Worm (Caenorhabditis elegans) whole organism, young adult: ENCODE measurements around the gene ari-2.
A peak's percentile ranks its signal among the peaks of the same experiment; 100 is the strongest.

Source experiments
- B0035.1 ChIP-seq: sonication (generic microtip); optimal IDR thresholded peaks from 2 replicates; lab custom pipeline; 2016; ENCODE audit warnings: missing genetic modification characterization, mild to moderate bottlenecking, missing compliant biosample characterization, missing genotype, missing genetic modification reagents
- B0336.3 ChIP-seq: fragments of 200-800 bp; sonication (Bioruptor generic); IDR thresholded peaks from 2 replicates; pipeline ENCODE4 v1.3.6; 2022; ENCODE audit warnings: missing genetic modification characterization, missing compliant biosample characterization
- F22D6.2 ChIP-seq: sonication (generic microtip); optimal IDR thresholded peaks from 2 replicates; lab custom pipeline; 2016; ENCODE audit warnings: mild to moderate bottlenecking, missing genetic modification characterization, missing compliant biosample characterization
- F55B11.4 ChIP-seq: sonication (generic microtip); optimal IDR thresholded peaks from 2 replicates; lab custom pipeline; 2016; ENCODE audit warnings: missing compliant biosample characterization, missing genetic modification characterization, borderline replicate concordance; ENCODE audit not compliant: insufficient read depth
- K12H6.12 ChIP-seq: fragments of 200-800 bp; sonication (Bioruptor generic); optimal IDR thresholded peaks from 2 replicates; lab custom pipeline; 2018; ENCODE audit warnings: mild to moderate bottlenecking, missing genetic modification characterization, missing compliant biosample characterization
- T26A5.8 ChIP-seq: sonication (generic microtip); optimal IDR thresholded peaks from 2 replicates; lab custom pipeline; 2016; ENCODE audit warnings: missing genetic modification characterization, missing compliant biosample characterization
- Y53F4B.3 ChIP-seq: fragments of 200-800 bp; sonication (Bioruptor generic); IDR thresholded peaks from 2 replicates; pipeline ENCODE4 v1.3.6; 2022; ENCODE audit warnings: missing genetic modification reagents, missing genetic modification characterization, missing compliant biosample characterization
- Y79H2A.3 ChIP-seq: fragments of 200-800 bp; sonication (Bioruptor generic); conservative IDR thresholded peaks from 2 replicates; pipeline ENCODE4 v1.3.6; 2022; ENCODE audit warnings: missing genetic modification reagents, missing genetic modification characterization, missing compliant biosample characterization
- Y95B8A.8 ChIP-seq: fragments of 200-800 bp; sonication (Bioruptor generic); IDR thresholded peaks from 2 replicates; pipeline ENCODE4 v1.3.6; 2022; ENCODE audit warnings: missing genetic modification reagents, missing genetic modification characterization, missing compliant biosample characterization
- aptf-3 ChIP-seq: fragments of 200-800 bp; sonication (Bioruptor generic); IDR thresholded peaks from 2 replicates; pipeline ENCODE4 v1.3.6; 2022; ENCODE audit warnings: missing genetic modification characterization, missing compliant biosample characterization
- attf-3 ChIP-seq: fragments of 200-800 bp; sonication (Bioruptor generic); conservative IDR thresholded peaks from 2 replicates; pipeline ENCODE4 v1.3.6; 2022; ENCODE audit warnings: missing genetic modification reagents, missing genetic modification characterization, missing compliant biosample characterization
- attf-5 ChIP-seq: fragments of 200-800 bp; sonication (Bioruptor generic); optimal IDR thresholded peaks from 2 replicates; lab custom pipeline; 2018; ENCODE audit warnings: mild to moderate bottlenecking, missing genetic modification characterization, missing compliant biosample characterization
- bed-1 ChIP-seq: fragments of 200-800 bp; sonication (Bioruptor generic); IDR thresholded peaks from 2 replicates; pipeline ENCODE4 v1.3.6; 2022; ENCODE audit warnings: missing genetic modification reagents, missing genetic modification characterization, missing compliant biosample characterization
- ccch-3 ChIP-seq: fragments of 200-800 bp; sonication (Bioruptor generic); optimal IDR thresholded peaks from 2 replicates; lab custom pipeline; 2018; ENCODE audit warnings: mild to moderate bottlenecking, missing genetic modification characterization, missing compliant biosample characterization
- cebp-1 ChIP-seq, 2 experiments: fragments of 200-800 bp in 1 of 2; sonication (Bioruptor generic) in 1 of 2; sonication (generic microtip) in 1 of 2; IDR thresholded peaks in 1 of 2; optimal IDR thresholded peaks in 1 of 2; 2 replicates each; pipeline versions ENCODE4 v1.3.6 to Lab custom; 2017 to 2022; ENCODE audit warnings: missing compliant biosample characterization in 2 of 2, missing genetic modification characterization in 2 of 2, mild to moderate bottlenecking in 1 of 2, missing genetic modification reagents in 1 of 2, moderate library complexity in 1 of 2
- ceh-27 ChIP-seq: fragments of 200-800 bp; sonication (Bioruptor generic); optimal IDR thresholded peaks from 2 replicates; lab custom pipeline; 2018; ENCODE audit warnings: mild to moderate bottlenecking, missing genetic modification characterization, moderate library complexity, missing compliant biosample characterization
- ceh-79 ChIP-seq: sonication (generic microtip); optimal IDR thresholded peaks from 2 replicates; lab custom pipeline; 2017; ENCODE audit warnings: mild to moderate bottlenecking, missing genetic modification characterization, missing compliant biosample characterization
- chd-7 ChIP-seq: sonication (generic microtip); optimal IDR thresholded peaks from 2 replicates; lab custom pipeline; 2016; ENCODE audit warnings: mild to moderate bottlenecking, missing genetic modification characterization, moderate library complexity, missing compliant biosample characterization
- die-1 ChIP-seq: sonication (generic microtip); optimal IDR thresholded peaks from 2 replicates; lab custom pipeline; 2016; ENCODE audit warnings: missing genotype, mild to moderate bottlenecking, missing genetic modification characterization, missing compliant biosample characterization
- dox-1 ChIP-seq: fragments of 200-800 bp; sonication (Bioruptor generic); IDR thresholded peaks from 2 replicates; pipeline ENCODE4 v1.3.6; 2022; ENCODE audit warnings: missing genetic modification reagents, missing genetic modification characterization, missing compliant biosample characterization
- egrh-3 ChIP-seq: fragments of 200-800 bp; sonication (Bioruptor generic); IDR thresholded peaks from 2 replicates; pipeline ENCODE4 v1.3.6; 2022; ENCODE audit warnings: missing genetic modification reagents, missing genetic modification characterization, missing compliant biosample characterization
- gei-17 ChIP-seq: fragments of 200-800 bp; sonication (Bioruptor generic); optimal IDR thresholded peaks from 2 replicates; lab custom pipeline; 2018; ENCODE audit warnings: mild to moderate bottlenecking, missing genetic modification characterization, missing compliant biosample characterization
- him-1 ChIP-seq: sonication (generic microtip); optimal IDR thresholded peaks from 2 replicates; lab custom pipeline; 2016; ENCODE audit warnings: missing genotype, missing genetic modification reagents, missing genetic modification characterization, missing compliant biosample characterization
- hlh-26 ChIP-seq: fragments of 200-800 bp; sonication (Bioruptor generic); conservative IDR thresholded peaks from 2 replicates; pipeline ENCODE4 v1.3.6; 2022; ENCODE audit warnings: missing genetic modification reagents, missing genetic modification characterization, missing compliant biosample characterization
- hrde-1 ChIP-seq: sonication (generic microtip); optimal IDR thresholded peaks from 2 replicates; lab custom pipeline; 2016; ENCODE audit warnings: missing genetic modification characterization, mild to moderate bottlenecking, missing compliant biosample characterization, moderate library complexity, missing genotype, missing genetic modification reagents, borderline replicate concordance
- let-607 ChIP-seq, 2 experiments: fragments of 200-800 bp in 1 of 2; sonication (Bioruptor generic) in 1 of 2; sonication (generic microtip) in 1 of 2; optimal IDR thresholded peaks; 2 replicates each; lab custom pipeline; 2016 to 2018; ENCODE audit warnings: mild to moderate bottlenecking in 2 of 2, missing compliant biosample characterization in 2 of 2, missing genetic modification characterization in 2 of 2, moderate library complexity in 2 of 2, missing genotype in 1 of 2
- lin-35 ChIP-seq, 3 experiments: fragments of 150-350 bp in 2 of 3; sonication (generic microtip) in 1 of 3; optimal IDR thresholded peaks; 2 replicates each; lab custom pipeline; 2014 to 2018; ENCODE audit warnings: missing biosample characterization in 3 of 3, missing genetic modification characterization in 3 of 3, missing genetic modification reagents in 3 of 3
- lin-40 ChIP-seq: sonication (generic microtip); optimal IDR thresholded peaks from 2 replicates; lab custom pipeline; 2016; ENCODE audit warnings: missing genetic modification characterization, mild to moderate bottlenecking, missing compliant biosample characterization, missing genotype, missing genetic modification reagents
- lsl-1 ChIP-seq: fragments of 200-800 bp; sonication (Bioruptor generic); optimal IDR thresholded peaks from 2 replicates; lab custom pipeline; 2018; ENCODE audit warnings: mild to moderate bottlenecking, missing genetic modification characterization, moderate library complexity, missing compliant biosample characterization
- lsy-27 ChIP-seq: sonication (generic microtip); optimal IDR thresholded peaks from 2 replicates; lab custom pipeline; 2017; ENCODE audit warnings: missing genetic modification characterization, mild to moderate bottlenecking, missing compliant biosample characterization, antibody characterized with exemption, missing genotype, borderline replicate concordance; ENCODE audit not compliant: insufficient read depth
- madf-3 ChIP-seq: fragments of 200-800 bp; sonication (Bioruptor generic); IDR thresholded peaks from 2 replicates; pipeline ENCODE4 v1.3.6; 2022; ENCODE audit warnings: missing genetic modification reagents, missing genetic modification characterization, missing compliant biosample characterization
- madf-8 ChIP-seq: fragments of 200-800 bp; sonication (Bioruptor generic); conservative IDR thresholded peaks from 2 replicates; pipeline ENCODE4 v1.3.6; 2022; ENCODE audit warnings: missing genetic modification reagents, missing genetic modification characterization, missing compliant biosample characterization
- mcd-1 ChIP-seq: fragments of 200-800 bp; sonication (Bioruptor generic); IDR thresholded peaks from 2 replicates; pipeline ENCODE4 v1.3.6; 2022; ENCODE audit warnings: missing genetic modification reagents, missing genetic modification characterization, missing compliant biosample characterization
- nfya-1 ChIP-seq: sonication (generic microtip); optimal IDR thresholded peaks from 2 replicates; lab custom pipeline; 2017; ENCODE audit warnings: antibody characterized with exemption, missing compliant biosample characterization, missing genetic modification characterization, borderline replicate concordance; ENCODE audit not compliant: insufficient read depth
- nhr-80 ChIP-seq: sonication (generic microtip); optimal IDR thresholded peaks from 2 replicates; lab custom pipeline; 2016; ENCODE audit warnings: missing genetic modification characterization, missing compliant biosample characterization
- snpc-3.4 ChIP-seq: sonication (generic microtip); optimal IDR thresholded peaks from 2 replicates; lab custom pipeline; 2017; ENCODE audit warnings: missing genetic modification characterization, mild to moderate bottlenecking, missing compliant biosample characterization, antibody characterized with exemption, moderate library complexity, missing genotype, missing genetic modification reagents
- snpc-4 ChIP-seq, 5 experiments: fragments of 150-350 bp in 1 of 5; sonication (generic microtip) in 4 of 5; optimal IDR thresholded peaks; 2 replicates each; lab custom pipeline; 2014 to 2018; ENCODE audit warnings: missing genetic modification characterization in 5 of 5, missing biosample characterization in 3 of 5, antibody characterized with exemption in 2 of 5, mild to moderate bottlenecking in 2 of 5, missing compliant biosample characterization in 2 of 5, missing genotype in 2 of 5, moderate library complexity in 2 of 5, missing genetic modification reagents in 1 of 5
- sptf-2 ChIP-seq: fragments of 200-800 bp; sonication (Bioruptor generic); optimal IDR thresholded peaks from 2 replicates; lab custom pipeline; 2018; ENCODE audit warnings: mild to moderate bottlenecking, missing genetic modification characterization, missing compliant biosample characterization
- tbx-9 ChIP-seq: sonication (generic microtip); optimal IDR thresholded peaks from 2 replicates; lab custom pipeline; 2016; ENCODE audit warnings: borderline replicate concordance, missing genetic modification characterization, inconsistent platforms, missing compliant biosample characterization
- ztf-18 ChIP-seq: sonication (generic microtip); optimal IDR thresholded peaks from 2 replicates; lab custom pipeline; 2016; ENCODE audit warnings: missing genotype, mild to moderate bottlenecking, missing genetic modification characterization, missing compliant biosample characterization
- ztf-22 ChIP-seq: fragments of 200-800 bp; sonication (Bioruptor generic); optimal IDR thresholded peaks from 2 replicates; lab custom pipeline; 2018; ENCODE audit warnings: mild to moderate bottlenecking, missing genetic modification characterization, moderate library complexity, missing compliant biosample characterization
- ztf-26 ChIP-seq: sonication (generic microtip); optimal IDR thresholded peaks from 2 replicates; lab custom pipeline; 2017; ENCODE audit warnings: missing genetic modification characterization, missing compliant biosample characterization

ari-2 gene

DNA sequence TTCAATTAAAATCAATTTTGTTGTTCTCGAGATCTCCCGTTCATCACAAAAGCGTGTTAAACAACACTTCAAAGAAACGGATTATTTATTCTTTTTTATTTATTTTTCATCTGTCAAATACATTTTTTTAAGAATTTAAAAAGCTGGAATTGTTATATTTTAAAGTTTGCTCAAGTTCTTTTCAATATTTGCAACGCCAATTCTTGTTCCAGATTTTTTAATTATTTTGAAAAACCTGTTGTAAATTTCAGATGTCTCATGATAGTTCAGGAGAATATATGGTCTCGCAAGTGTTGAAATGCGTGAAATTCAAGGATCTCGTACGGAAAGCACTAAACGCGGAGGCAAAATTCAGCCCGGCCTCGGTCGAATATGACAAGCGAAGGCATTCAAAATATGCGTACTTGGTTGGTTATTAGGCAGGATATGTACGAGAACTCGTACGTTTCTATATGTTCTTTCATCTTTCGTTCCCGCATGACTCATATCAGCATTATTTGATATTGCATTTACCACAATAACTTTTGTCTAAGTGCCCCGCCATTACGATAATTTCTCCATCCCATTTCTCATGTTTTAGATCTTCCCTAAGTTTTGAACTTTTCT, 6.2 kb upstream of the ari-2 start, which contains the start of gene cec-6 (continued):
- TF ChIP-seq him-1 (tag; lab: Kevin White, UChicago) (no peak), ceh-79 (tag; lab: Kevin White, UChicago) (no peak), chd-7 (tag; lab: Kevin White, UChicago) (peak; percentile 43), bed-1 (GFP tag; lab: Robert Waterston, UW) (no peak), Y79H2A.3 (GFP tag; lab: Robert Waterston, UW) (0 out of 2 replicates have a peak, but pooled peaks have one; percentile 7), B0336.3 (GFP tag; lab: Robert Waterston, UW) (peak; percentile 45; the same call in 1 of the 2 replicates), T26A5.8 (tag; lab: Kevin White, UChicago) (no peak), madf-8 (no peak), F22D6.2 (tag; lab: Kevin White, UChicago) (no peak), hrde-1 (tag; lab: Kevin White, UChicago) (peak; percentile 65), madf-3 (GFP tag; lab: Robert Waterston, UW) (peak; percentile 46; the same call in 1 of the 2 replicates), nfya-1 (tag; lab: Kevin White, UChicago) (no peak), attf-3 (GFP tag; lab: Robert Waterston, UW) (no peak), lsy-27 (tag; lab: Kevin White, UChicago) (no peak), die-1 (tag; lab: Kevin White, UChicago) (no peak), Y95B8A.8 (GFP tag; lab: Robert Waterston, UW) (no peak), let-607 (tag; optimal IDR thresholded peaks at IDR 0.05; lab: Kevin White, UChicago) (no peak), snpc-3.4 (peak; percentile 25), Y53F4B.3 (GFP tag; lab: Robert Waterston, UW) (no peak), ceh-27 (no peak), hlh-26 (GFP tag; lab: Robert Waterston, UW) (no peak), F55B11.4 (tag; lab: Kevin White, UChicago) (no peak), sptf-2 (GFP tag; lab: Kevin White, UChicago) (no peak), ztf-22 (no peak), gei-17 (GFP tag; lab: Kevin White, UChicago) (no peak), B0035.1 (no peak)

DNA sequence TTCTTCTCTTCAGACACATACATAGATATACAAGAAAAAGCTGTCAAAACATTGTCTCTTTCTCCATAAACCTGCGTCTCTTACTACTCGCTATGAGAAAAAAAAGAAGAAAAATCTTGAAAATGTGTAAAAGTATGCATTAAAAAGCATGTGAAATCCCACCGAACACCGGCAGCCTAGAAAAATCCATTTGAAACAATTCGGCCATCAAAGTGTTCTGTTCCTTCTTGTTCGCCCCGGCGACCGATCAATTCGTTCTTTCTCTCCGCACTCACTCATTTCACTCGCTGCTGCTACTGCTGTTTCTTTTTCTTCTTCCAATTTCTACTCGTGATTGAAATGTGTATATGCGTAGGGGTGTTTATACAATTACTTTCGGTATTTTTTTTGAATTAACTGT, 2.1 kb upstream of the ari-2 start:
- TF ChIP-seq aptf-3: no peak
- TF ChIP-seq snpc-3.4: no peak
- peak; percentile 60 for TF ChIP-seq lin-40 (tag; lab: Kevin White, UChicago)
- no peak for TF ChIP-seq snpc-4 (GFP tag; optimal IDR thresholded peaks at IDR 0.05; lab: Kevin White, UChicago)
- peak in 2 of 4 experiments; percentile 5 to 65 for TF ChIP-seq snpc-4 (tag; optimal IDR thresholded peaks at IDR 0.05; lab: Kevin White, UChicago)
- TF ChIP-seq ccch-3 (GFP tag; lab: Kevin White, UChicago): no peak
- no peak for TF ChIP-seq tbx-9 (tag; lab: Kevin White, UChicago)
- 0 out of 2 replicates have a peak, but pooled peaks have one; percentile 5 for TF ChIP-seq egrh-3 (GFP tag; lab: Robert Waterston, UW)
- peak; percentile 56 for TF ChIP-seq K12H6.12 (tag; lab: Kevin White, UChicago)
- peak in 1 of 3 experiments; percentile 31 for TF ChIP-seq lin-35 (GFP tag; optimal IDR thresholded peaks at IDR 0.05; lab: Kevin White, UChicago)
- TF ChIP-seq mcd-1 (GFP tag; lab: Robert Waterston, UW): 0 out of 2 replicates have a peak, but pooled peaks have one; percentile 24
- TF ChIP-seq nhr-80 (tag; lab: Kevin White, UChicago): peak; percentile 89
- peak; percentile 20 for TF ChIP-seq ceh-27
- TF ChIP-seq cebp-1 (GFP tag; IDR thresholded peaks at IDR 0.05; lab: Robert Waterston, UW): no peak
- peak; percentile 37 for TF ChIP-seq cebp-1 (tag; optimal IDR thresholded peaks at IDR 0.05; lab: Kevin White, UChicago)
- TF ChIP-seq lsl-1 (GFP tag; lab: Kevin White, UChicago): no peak
- peak; percentile 13 for TF ChIP-seq ztf-18
- TF ChIP-seq chd-7 (tag; lab: Kevin White, UChicago): peak; percentile 43
- TF ChIP-seq attf-5 (GFP tag; lab: Kevin White, UChicago): peak; percentile 83
- TF ChIP-seq dox-1 (GFP tag; lab: Robert Waterston, UW): peak; percentile 85
- peak; percentile 12 for TF ChIP-seq ztf-26
